Worm (Caenorhabditis elegans): Measurements from ENCODE around the gene ZC317.2.

The ZC317.2 gene

ce11 chrV:5487180-5487579 is 27.3 kb downstream of the ZC317.2 start:
- no peak for TF ChIP-seq dmd-4 (tag; optimal IDR thresholded peaks at IDR 0.05; ENCODE audit: borderline replicate concordance)
- TF ChIP-seq nhr-232 (tag; optimal IDR thresholded peaks at IDR 0.05), result no peak
- TF ChIP-seq fkh-6 (tag; optimal IDR thresholded peaks at IDR 0.05), result no peak
- no peak for TF ChIP-seq unc-86 (tag; optimal IDR thresholded peaks at IDR 0.05)
- TF ChIP-seq pag-3 (tag; optimal IDR thresholded peaks at IDR 0.05; ENCODE audit: borderline replicate concordance), result no peak
- no peak for TF ChIP-seq madf-2 (tag; optimal IDR thresholded peaks at IDR 0.05)
- TF ChIP-seq sox-2 (GFP tag; IDR thresholded peaks at IDR 0.05), result no peak

- TF ChIP-seq C08G9.2 (tag; optimal IDR thresholded peaks at IDR 0.05), result no peak
- no peak for TF ChIP-seq pha-4 (tag; optimal IDR thresholded peaks at IDR 0.05)
- no peak for TF ChIP-seq sox-2 (GFP tag; IDR thresholded peaks at IDR 0.05)
- no peak for TF ChIP-seq ama-1 (optimal IDR thresholded peaks at IDR 0.05)
- TF ChIP-seq dmd-4 (tag; optimal IDR thresholded peaks at IDR 0.05; ENCODE audit: borderline replicate concordance), result no peak
- no peak for TF ChIP-seq F13H6.1 (tag; optimal IDR thresholded peaks at IDR 0.05)
- TF ChIP-seq ceh-34 (tag; optimal IDR thresholded peaks at IDR 0.05), result no peak
- TF ChIP-seq T23F11.4 (GFP tag; optimal IDR thresholded peaks at IDR 0.05), result no peak
- TF ChIP-seq npax-4 (tag; optimal IDR thresholded peaks at IDR 0.05), result no peak
- TF ChIP-seq rnt-1 (tag; optimal IDR thresholded peaks at IDR 0.05), result no peak
- TF ChIP-seq gmeb-2 (tag; optimal IDR thresholded peaks at IDR 0.05), result no peak
- TF ChIP-seq ceh-9 (tag; optimal IDR thresholded peaks at IDR 0.05), result no peak
- TF ChIP-seq hlh-6 (tag; optimal IDR thresholded peaks at IDR 0.05), result no peak
These were observed 28.9 kb downstream of the ZC317.2 start, which contains the start of gene grl-18 for ce11 chrV:5488766-5489165. Gene grl-18, minus strand, starts transcription at chrV:5488866.

- no peak for TF ChIP-seq K02D7.2 (tag; optimal IDR thresholded peaks at IDR 0.05)
- TF ChIP-seq hlh-8 (tag; optimal IDR thresholded peaks at IDR 0.05), result no peak
- no peak for TF ChIP-seq ceh-48 (tag; optimal IDR thresholded peaks at IDR 0.05)
- TF ChIP-seq lim-6 (tag; optimal IDR thresholded peaks at IDR 0.05), result no peak
- TF ChIP-seq ref-2 (tag; optimal IDR thresholded peaks at IDR 0.05), result no peak
- no peak for TF ChIP-seq sox-4 (tag; optimal IDR thresholded peaks at IDR 0.05)
- no peak for TF ChIP-seq K09A11.1 (tag; optimal IDR thresholded peaks at IDR 0.05; ENCODE audit: insufficient read depth)
- TF ChIP-seq Y22D7AL.16 (tag; optimal IDR thresholded peaks at IDR 0.05), result no peak
- no peak for TF ChIP-seq tbx-2 (tag; optimal IDR thresholded peaks at IDR 0.05)
- TF ChIP-seq syd-9 (tag; optimal IDR thresholded peaks at IDR 0.05), result no peak
These were observed 30.3 kb downstream of the ZC317.2 start, which contains the start of gene T05C3.6 for ce11 chrV:5490205-5490604. Gene T05C3.6, plus strand, starts transcription at chrV:5490445.

- TF ChIP-seq pax-1 (tag; optimal IDR thresholded peaks at IDR 0.05) (no peak), C38D4.7 (GFP tag; optimal IDR thresholded peaks at IDR 0.05) (no peak)
These were observed 33.5 kb downstream of the ZC317.2 start, which contains the start of gene T05C3.2 for ce11 chrV:5493447-5493846. Gene T05C3.2, plus strand, starts transcription at chrV:5493747.

- TF ChIP-seq unc-42 (tag; optimal IDR thresholded peaks at IDR 0.05), result no peak
- peak; percentile 66 for TF ChIP-seq nfya-1 (tag; optimal IDR thresholded peaks at IDR 0.05)
These were observed 39.6 kb downstream of the ZC317.2 start for ce11 chrV:5499475-5499874.

ce11 chrV:5502701-5503100 is 42.8 kb downstream of the ZC317.2 start:
- TF ChIP-seq pros-1 (tag; optimal IDR thresholded peaks at IDR 0.05) (no peak), pha-4 (tag; optimal IDR thresholded peaks at IDR 0.05) (no peak), gmeb-2 (tag; optimal IDR thresholded peaks at IDR 0.05) (no peak), ets-4 (tag; optimal IDR thresholded peaks at IDR 0.05) (no peak), F13H6.1 (tag; optimal IDR thresholded peaks at IDR 0.05) (no peak), ceh-14 (tag; optimal IDR thresholded peaks at IDR 0.05) (no peak), elt-2 (tag; optimal IDR thresholded peaks at IDR 0.05) (no peak), C08G9.2 (tag; optimal IDR thresholded peaks at IDR 0.05) (no peak), pat-9 (tag; optimal IDR thresholded peaks at IDR 0.05) (no peak), unc-3 (GFP tag; conservative IDR thresholded peaks at IDR 0.05) (no peak), unc-3 (tag; optimal IDR thresholded peaks at IDR 0.05) (no peak), rnt-1 (tag; optimal IDR thresholded peaks at IDR 0.05) (no peak), unc-42 (tag; optimal IDR thresholded peaks at IDR 0.05) (no peak), ceh-18 (tag; optimal IDR thresholded peaks at IDR 0.05) (no peak), ceh-45 (GFP tag; IDR thresholded peaks at IDR 0.05) (no peak), fkh-10 (GFP tag; optimal IDR thresholded peaks at IDR 0.05) (no peak), pax-1 (tag; optimal IDR thresholded peaks at IDR 0.05) (no peak), dve-1 (tag; optimal IDR thresholded peaks at IDR 0.05) (no peak)

Measured in whole organism, late embryonic.